Worm (Caenorhabditis elegans) whole organism, young adult: ENCODE results near the gene F08A7.1.

Experiments
- B0019.2 ChIP-seq: fragments of 200-800 bp; sonication (Bioruptor generic); conservative IDR thresholded peaks from 2 replicates; pipeline ENCODE4 v1.3.6; 2022; ENCODE audit warnings: missing genetic modification reagents, missing genetic modification characterization, missing compliant biosample characterization
- C17E4.6 ChIP-seq: fragments of 200-800 bp; sonication (Bioruptor generic); IDR thresholded peaks from 2 replicates; pipeline ENCODE4 v1.3.6; 2022; ENCODE audit warnings: missing genetic modification reagents, missing genetic modification characterization, missing compliant biosample characterization
- D2030.7 ChIP-seq: fragments of 200-800 bp; sonication (Bioruptor generic); IDR thresholded peaks from 2 replicates; pipeline ENCODE4 v1.3.6; 2022; ENCODE audit warnings: missing genetic modification reagents, missing genetic modification characterization, missing compliant biosample characterization
- F22D6.2 ChIP-seq: sonication (generic microtip); optimal IDR thresholded peaks from 2 replicates; lab custom pipeline; 2016; ENCODE audit warnings: mild to moderate bottlenecking, missing genetic modification characterization, missing compliant biosample characterization
- F33H1.4 ChIP-seq: fragments of 200-800 bp; sonication (Bioruptor generic); IDR thresholded peaks from 2 replicates; pipeline ENCODE4 v1.3.6; 2022; ENCODE audit warnings: missing genetic modification reagents, missing genetic modification characterization, missing compliant biosample characterization
- F57C9.4 ChIP-seq: sonication (generic microtip); optimal IDR thresholded peaks from 2 replicates; lab custom pipeline; 2017; ENCODE audit warnings: mild to moderate bottlenecking, missing genetic modification characterization, missing compliant biosample characterization
- T26A5.8 ChIP-seq: sonication (generic microtip); optimal IDR thresholded peaks from 2 replicates; lab custom pipeline; 2016; ENCODE audit warnings: missing genetic modification characterization, missing compliant biosample characterization
- Y53G8AR.9 ChIP-seq: fragments of 200-800 bp; sonication (Bioruptor generic); conservative IDR thresholded peaks from 2 replicates; pipeline ENCODE4 v1.3.6; 2022; ENCODE audit warnings: missing genetic modification reagents, missing genetic modification characterization, missing compliant biosample characterization
- Y95B8A.8 ChIP-seq: fragments of 200-800 bp; sonication (Bioruptor generic); IDR thresholded peaks from 2 replicates; pipeline ENCODE4 v1.3.6; 2022; ENCODE audit warnings: missing genetic modification reagents, missing genetic modification characterization, missing compliant biosample characterization
- ZK185.1 ChIP-seq: sonication (generic microtip); optimal IDR thresholded peaks from 2 replicates; lab custom pipeline; 2016; ENCODE audit warnings: mild to moderate bottlenecking, missing genetic modification characterization, missing compliant biosample characterization; ENCODE audit not compliant: poor library complexity, severe bottlenecking
- ama-1 ChIP-seq, 3 experiments: fragments of 150-350 bp in 1 of 3; sonication (generic microtip) in 2 of 3; optimal IDR thresholded peaks; 2 replicates each; lab custom pipeline; 2014 to 2018; ENCODE audit warnings: missing biosample characterization in 2 of 3, missing genetic modification characterization in 2 of 3, missing genetic modification reagents in 2 of 3
- aptf-3 ChIP-seq: fragments of 200-800 bp; sonication (Bioruptor generic); IDR thresholded peaks from 2 replicates; pipeline ENCODE4 v1.3.6; 2022; ENCODE audit warnings: missing genetic modification characterization, missing compliant biosample characterization
- attf-6 ChIP-seq: fragments of 200-800 bp; sonication (Bioruptor generic); IDR thresholded peaks from 2 replicates; pipeline ENCODE4 v1.3.6; 2022; ENCODE audit warnings: missing genetic modification reagents, missing genetic modification characterization, missing compliant biosample characterization
- bed-2 ChIP-seq: fragments of 200-800 bp; sonication (Bioruptor generic); IDR thresholded peaks from 2 replicates; pipeline ENCODE4 v1.3.6; 2022; ENCODE audit warnings: missing genetic modification reagents, missing genetic modification characterization, missing compliant biosample characterization
- ccch-3 ChIP-seq: fragments of 200-800 bp; sonication (Bioruptor generic); optimal IDR thresholded peaks from 2 replicates; lab custom pipeline; 2018; ENCODE audit warnings: mild to moderate bottlenecking, missing genetic modification characterization, missing compliant biosample characterization
- cebp-1 ChIP-seq, 2 experiments: fragments of 200-800 bp in 1 of 2; sonication (Bioruptor generic) in 1 of 2; sonication (generic microtip) in 1 of 2; IDR thresholded peaks in 1 of 2; optimal IDR thresholded peaks in 1 of 2; 2 replicates each; pipeline versions ENCODE4 v1.3.6 to Lab custom; 2017 to 2022; ENCODE audit warnings: missing compliant biosample characterization in 2 of 2, missing genetic modification characterization in 2 of 2, mild to moderate bottlenecking in 1 of 2, missing genetic modification reagents in 1 of 2, moderate library complexity in 1 of 2
- ceh-100 ChIP-seq: fragments of 200-800 bp; sonication (Bioruptor generic); IDR thresholded peaks from 2 replicates; pipeline ENCODE4 v1.3.6; 2022; ENCODE audit warnings: missing genetic modification reagents, missing genetic modification characterization, missing compliant biosample characterization
- dox-1 ChIP-seq: fragments of 200-800 bp; sonication (Bioruptor generic); IDR thresholded peaks from 2 replicates; pipeline ENCODE4 v1.3.6; 2022; ENCODE audit warnings: missing genetic modification reagents, missing genetic modification characterization, missing compliant biosample characterization
- dpl-1 ChIP-seq: fragments of 150-350 bp; optimal IDR thresholded peaks from 2 replicates; lab custom pipeline; 2014; ENCODE audit warnings: missing biosample characterization, missing genetic modification reagents, missing genetic modification characterization
- efl-1 ChIP-seq: fragments of 150-350 bp; optimal IDR thresholded peaks from 2 replicates; lab custom pipeline; 2014; ENCODE audit warnings: missing biosample characterization, missing genetic modification reagents, missing genetic modification characterization
- ekl-4 ChIP-seq: fragments of 200-800 bp; sonication (Bioruptor generic); IDR thresholded peaks from 2 replicates; pipeline ENCODE4 v1.3.6; 2022; ENCODE audit warnings: missing genetic modification reagents, missing genetic modification characterization, missing compliant biosample characterization
- fkh-3 ChIP-seq: sonication (generic microtip); optimal IDR thresholded peaks from 2 replicates; lab custom pipeline; 2016; ENCODE audit warnings: mild to moderate bottlenecking, missing genetic modification characterization, missing compliant biosample characterization
- hlh-26 ChIP-seq: fragments of 200-800 bp; sonication (Bioruptor generic); conservative IDR thresholded peaks from 2 replicates; pipeline ENCODE4 v1.3.6; 2022; ENCODE audit warnings: missing genetic modification reagents, missing genetic modification characterization, missing compliant biosample characterization
- hmg-1.2 ChIP-seq: fragments of 200-800 bp; sonication (Bioruptor generic); IDR thresholded peaks from 2 replicates; pipeline ENCODE4 v1.3.6; 2022; ENCODE audit warnings: missing genetic modification reagents, missing genetic modification characterization, missing compliant biosample characterization
- hsf-1 ChIP-seq: fragments of 200-800 bp; sonication (Bioruptor generic); IDR thresholded peaks from 2 replicates; pipeline ENCODE4 v1.3.6; 2022; ENCODE audit warnings: missing genetic modification reagents, missing genetic modification characterization, missing compliant biosample characterization
- let-607 ChIP-seq, 2 experiments: fragments of 200-800 bp in 1 of 2; sonication (Bioruptor generic) in 1 of 2; sonication (generic microtip) in 1 of 2; optimal IDR thresholded peaks; 2 replicates each; lab custom pipeline; 2016 to 2018; ENCODE audit warnings: mild to moderate bottlenecking in 2 of 2, missing compliant biosample characterization in 2 of 2, missing genetic modification characterization in 2 of 2, moderate library complexity in 2 of 2, missing genotype in 1 of 2
- lin-35 ChIP-seq, 3 experiments: fragments of 150-350 bp in 2 of 3; sonication (generic microtip) in 1 of 3; optimal IDR thresholded peaks; 2 replicates each; lab custom pipeline; 2014 to 2018; ENCODE audit warnings: missing biosample characterization in 3 of 3, missing genetic modification characterization in 3 of 3, missing genetic modification reagents in 3 of 3
- lin-40 ChIP-seq: sonication (generic microtip); optimal IDR thresholded peaks from 2 replicates; lab custom pipeline; 2016; ENCODE audit warnings: missing genetic modification characterization, mild to moderate bottlenecking, missing compliant biosample characterization, missing genotype, missing genetic modification reagents
- lin-54 ChIP-seq: fragments of 200-800 bp; sonication (Bioruptor generic); optimal IDR thresholded peaks from 2 replicates; lab custom pipeline; 2018; ENCODE audit warnings: mild to moderate bottlenecking, missing genetic modification characterization, missing compliant biosample characterization
- lir-1 ChIP-seq: fragments of 200-800 bp; sonication (Bioruptor generic); conservative IDR thresholded peaks from 2 replicates; pipeline ENCODE4 v1.3.6; 2022; ENCODE audit warnings: missing genetic modification reagents, missing genetic modification characterization, missing compliant biosample characterization
- madf-3 ChIP-seq: fragments of 200-800 bp; sonication (Bioruptor generic); IDR thresholded peaks from 2 replicates; pipeline ENCODE4 v1.3.6; 2022; ENCODE audit warnings: missing genetic modification reagents, missing genetic modification characterization, missing compliant biosample characterization
- madf-8 ChIP-seq: fragments of 200-800 bp; sonication (Bioruptor generic); conservative IDR thresholded peaks from 2 replicates; pipeline ENCODE4 v1.3.6; 2022; ENCODE audit warnings: missing genetic modification reagents, missing genetic modification characterization, missing compliant biosample characterization
- mcd-1 ChIP-seq: fragments of 200-800 bp; sonication (Bioruptor generic); IDR thresholded peaks from 2 replicates; pipeline ENCODE4 v1.3.6; 2022; ENCODE audit warnings: missing genetic modification reagents, missing genetic modification characterization, missing compliant biosample characterization
- nfyb-1 ChIP-seq: fragments of 200-800 bp; sonication (Bioruptor generic); IDR thresholded peaks from 2 replicates; pipeline ENCODE4 v1.3.6; 2022; ENCODE audit warnings: missing genetic modification reagents, missing genetic modification characterization, missing compliant biosample characterization
- nhr-179 ChIP-seq: sonication (generic microtip); optimal IDR thresholded peaks from 2 replicates; lab custom pipeline; 2016; ENCODE audit warnings: mild to moderate bottlenecking, missing genetic modification characterization, missing compliant biosample characterization
- nhr-80 ChIP-seq: sonication (generic microtip); optimal IDR thresholded peaks from 2 replicates; lab custom pipeline; 2016; ENCODE audit warnings: missing genetic modification characterization, missing compliant biosample characterization
- pbrm-1 ChIP-seq: fragments of 200-800 bp; sonication (Bioruptor generic); IDR thresholded peaks from 2 replicates; pipeline ENCODE4 v1.3.6; 2022; ENCODE audit warnings: missing genetic modification reagents, missing genetic modification characterization, missing compliant biosample characterization
- rpc-1 ChIP-seq, 2 experiments: fragments of 150-350 bp in 1 of 2; sonication (generic microtip) in 1 of 2; optimal IDR thresholded peaks; 2 replicates each; lab custom pipeline; 2014 to 2018; ENCODE audit warnings: missing biosample characterization in 1 of 2, missing genetic modification characterization in 1 of 2, missing genetic modification reagents in 1 of 2, missing genotype in 1 of 2
- sdz-38 ChIP-seq: sonication (generic microtip); optimal IDR thresholded peaks from 2 replicates; lab custom pipeline; 2016; ENCODE audit warnings: missing genotype, missing genetic modification characterization, missing compliant biosample characterization
- snpc-1.3 ChIP-seq: sonication (generic microtip); optimal IDR thresholded peaks from 2 replicates; lab custom pipeline; 2017; ENCODE audit warnings: missing genetic modification characterization, mild to moderate bottlenecking, missing compliant biosample characterization, antibody characterized with exemption, moderate library complexity, missing genotype, missing genetic modification reagents; ENCODE audit not compliant: insufficient read depth
- snpc-3.4 ChIP-seq: sonication (generic microtip); optimal IDR thresholded peaks from 2 replicates; lab custom pipeline; 2017; ENCODE audit warnings: missing genetic modification characterization, mild to moderate bottlenecking, missing compliant biosample characterization, antibody characterized with exemption, moderate library complexity, missing genotype, missing genetic modification reagents
- snpc-4 ChIP-seq, 5 experiments: fragments of 150-350 bp in 1 of 5; sonication (generic microtip) in 4 of 5; optimal IDR thresholded peaks; 2 replicates each; lab custom pipeline; 2014 to 2018; ENCODE audit warnings: missing genetic modification characterization in 5 of 5, missing biosample characterization in 3 of 5, antibody characterized with exemption in 2 of 5, mild to moderate bottlenecking in 2 of 5, missing compliant biosample characterization in 2 of 5, missing genotype in 2 of 5, moderate library complexity in 2 of 5, missing genetic modification reagents in 1 of 5
- xnd-1 ChIP-seq: sonication (generic microtip); optimal IDR thresholded peaks from 2 replicates; lab custom pipeline; 2016; ENCODE audit warnings: missing genotype, missing genetic modification reagents, missing genetic modification characterization, missing compliant biosample characterization
- zfh-2 ChIP-seq: fragments of 200-800 bp; sonication (Bioruptor generic); conservative IDR thresholded peaks from 2 replicates; pipeline ENCODE4 v1.3.6; 2022; ENCODE audit warnings: missing genetic modification reagents, missing genetic modification characterization, missing compliant biosample characterization
- ztf-25 ChIP-seq: fragments of 200-800 bp; sonication (Bioruptor generic); IDR thresholded peaks from 2 replicates; pipeline ENCODE4 v1.3.6; 2022; ENCODE audit warnings: missing genetic modification reagents, missing genetic modification characterization, missing compliant biosample characterization

Gene F08A7.1

ce11 chrIV:17461222-17461707 lies 20.9 kb downstream of the F08A7.1 start, which contains the start of gene rif-1.1:
Gene rif-1.1, minus strand, starts transcription at chrIV:17461272.
- TF ChIP-seq aptf-3 (GFP tag; lab: Robert Waterston, UW), result no peak
- TF ChIP-seq hsf-1, result peak; percentile 76
- TF ChIP-seq ekl-4 (GFP tag; lab: Robert Waterston, UW), result peak; percentile 74
- peak; percentile 7 for TF ChIP-seq snpc-1.3 (tag; lab: Kevin White, UChicago)
- TF ChIP-seq ZK185.1 (tag; lab: Kevin White, UChicago), result peak; percentile 8
- TF ChIP-seq efl-1 (GFP tag; lab: Kevin White, UChicago), result peak; percentile 96
- TF ChIP-seq snpc-3.4, result peak; percentile 67
- TF ChIP-seq cebp-1 (GFP tag; IDR thresholded peaks at IDR 0.05; lab: Robert Waterston, UW), result no peak
- no peak for TF ChIP-seq cebp-1 (tag; optimal IDR thresholded peaks at IDR 0.05; lab: Kevin White, UChicago)
- TF ChIP-seq F33H1.4 (GFP tag; lab: Robert Waterston, UW), result peak; percentile 63
- TF ChIP-seq let-607 (tag; optimal IDR thresholded peaks at IDR 0.05; lab: Kevin White, UChicago), result no peak
- peak; percentile 1 for TF ChIP-seq nhr-80
- peak; percentile 66; the same call in 1 of the 2 replicates for TF ChIP-seq C17E4.6 (GFP tag; lab: Robert Waterston, UW)
- peak; percentile 87 for TF ChIP-seq attf-6 (GFP tag; lab: Robert Waterston, UW)
- TF ChIP-seq hmg-1.2 (GFP tag; lab: Robert Waterston, UW), result peak; percentile 45; the same call in 1 of the 2 replicates
- TF ChIP-seq nhr-179, result no peak
- no peak for TF ChIP-seq F22D6.2 (tag; lab: Kevin White, UChicago)
- TF ChIP-seq fkh-3, result no peak
- peak; percentile 93 for TF ChIP-seq dpl-1 (GFP tag; lab: Kevin White, UChicago)
- 0 out of 2 replicates have a peak, but pooled peaks have one; percentile 13 for TF ChIP-seq lir-1
- TF ChIP-seq pbrm-1 (GFP tag; lab: Robert Waterston, UW), result peak; percentile 75
- TF ChIP-seq nfyb-1 (GFP tag; lab: Robert Waterston, UW), result no peak
- no peak for TF ChIP-seq ccch-3 (GFP tag; lab: Kevin White, UChicago)
- TF ChIP-seq T26A5.8 (tag; lab: Kevin White, UChicago), result no peak
- TF ChIP-seq bed-2 (GFP tag; lab: Robert Waterston, UW), result no peak
- 0 out of 2 replicates have a peak, but pooled peaks have one; percentile 61 for TF ChIP-seq Y53G8AR.9 (GFP tag; lab: Robert Waterston, UW)
- peak; percentile 84 for TF ChIP-seq dox-1 (GFP tag; lab: Robert Waterston, UW)
- TF ChIP-seq madf-3 (GFP tag; lab: Robert Waterston, UW), result peak; percentile 87
- no peak for TF ChIP-seq F57C9.4
- no peak for TF ChIP-seq sdz-38 (tag; lab: Kevin White, UChicago)
- TF ChIP-seq xnd-1, result peak; percentile 65
- TF ChIP-seq snpc-4 (GFP tag; optimal IDR thresholded peaks at IDR 0.05; lab: Kevin White, UChicago), result peak; percentile 67
- peak in 3 of 4 experiments; percentile 54 to 89 (median 82) for TF ChIP-seq snpc-4 (tag; optimal IDR thresholded peaks at IDR 0.05; lab: Kevin White, UChicago)
- no peak for TF ChIP-seq rpc-1 (optimal IDR thresholded peaks at IDR 0.05; lab: Kevin White, UChicago)
- no peak for TF ChIP-seq rpc-1 (tag; optimal IDR thresholded peaks at IDR 0.05; lab: Kevin White, UChicago)
- TF ChIP-seq madf-8 (GFP tag; lab: Robert Waterston, UW), result peak; percentile 86
- TF ChIP-seq Y95B8A.8 (GFP tag; lab: Robert Waterston, UW), result peak; percentile 53; the same call in 1 of the 2 replicates
- TF ChIP-seq lin-35 (GFP tag; optimal IDR thresholded peaks at IDR 0.05; lab: Kevin White, UChicago), result peak in 1 of 3 experiments; percentile 43
- TF ChIP-seq zfh-2 (GFP tag; lab: Robert Waterston, UW), result no peak
- peak; percentile 64 for TF ChIP-seq B0019.2 (GFP tag; lab: Robert Waterston, UW)
- TF ChIP-seq ceh-100 (GFP tag; lab: Robert Waterston, UW), result no peak
- no peak for TF ChIP-seq hlh-26 (GFP tag; lab: Robert Waterston, UW)
- no peak for TF ChIP-seq ztf-25
- TF ChIP-seq ama-1 (optimal IDR thresholded peaks at IDR 0.05; lab: Kevin White, UChicago), result no peak
- TF ChIP-seq ama-1 (GFP tag; optimal IDR thresholded peaks at IDR 0.05; lab: Kevin White, UChicago), result no peak
- TF ChIP-seq D2030.7 (GFP tag; lab: Robert Waterston, UW), result peak; percentile 96
- TF ChIP-seq mcd-1 (GFP tag; lab: Robert Waterston, UW), result peak; percentile 60
- TF ChIP-seq lin-40, result no peak
- TF ChIP-seq lin-54, result peak; percentile 88
